Fruit fly (Drosophila melanogaster): ENCODE results near the gene daed.

Gene daed

DNA sequence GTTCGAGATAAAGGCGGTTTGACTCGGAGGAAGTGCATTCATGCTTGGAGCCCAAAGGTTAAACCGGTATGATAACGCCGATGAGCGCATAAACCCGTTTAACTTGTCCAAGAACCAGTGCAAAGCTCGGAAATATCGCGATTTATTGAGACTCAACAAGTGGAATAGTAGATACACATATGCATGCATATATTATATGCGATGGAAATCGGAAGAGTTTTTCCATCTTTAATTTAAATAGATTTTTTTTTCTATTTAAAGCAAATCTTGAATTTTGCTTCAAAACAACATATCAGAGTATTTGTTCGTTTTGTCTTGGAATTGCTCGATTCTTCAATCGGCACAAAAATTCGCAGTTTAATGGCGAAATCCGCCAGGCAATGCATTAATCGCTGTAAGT, 6.3 kb upstream of the daed start (continued):
- TF ChIP-seq Gug (GFP tag; IDR thresholded peaks at IDR 0.05) (no peak), Eip75B (GFP tag; optimal IDR thresholded peaks at IDR 0.05) (no peak), salr (GFP tag; optimal IDR thresholded peaks at IDR 0.05) (no peak), Sox14 (GFP tag; optimal IDR thresholded peaks at IDR 0.05) (no peak), Smox (GFP tag; optimal IDR thresholded peaks at IDR 0.05) (no peak), CG1621 (tag; optimal IDR thresholded peaks at IDR 0.05) (no peak), cyc (GFP tag; optimal IDR thresholded peaks at IDR 0.05) (no peak), pdm3 (GFP tag; optimal IDR thresholded peaks at IDR 0.05) (peak; percentile 10), Sox15 (GFP tag; optimal IDR thresholded peaks at IDR 0.05) (no peak), CG11902 (GFP tag; optimal IDR thresholded peaks at IDR 0.05) (no peak), Lpt (GFP tag; optimal IDR thresholded peaks at IDR 0.05) (no peak), Hr4 (GFP tag; optimal IDR thresholded peaks at IDR 0.05) (no peak)

DNA sequence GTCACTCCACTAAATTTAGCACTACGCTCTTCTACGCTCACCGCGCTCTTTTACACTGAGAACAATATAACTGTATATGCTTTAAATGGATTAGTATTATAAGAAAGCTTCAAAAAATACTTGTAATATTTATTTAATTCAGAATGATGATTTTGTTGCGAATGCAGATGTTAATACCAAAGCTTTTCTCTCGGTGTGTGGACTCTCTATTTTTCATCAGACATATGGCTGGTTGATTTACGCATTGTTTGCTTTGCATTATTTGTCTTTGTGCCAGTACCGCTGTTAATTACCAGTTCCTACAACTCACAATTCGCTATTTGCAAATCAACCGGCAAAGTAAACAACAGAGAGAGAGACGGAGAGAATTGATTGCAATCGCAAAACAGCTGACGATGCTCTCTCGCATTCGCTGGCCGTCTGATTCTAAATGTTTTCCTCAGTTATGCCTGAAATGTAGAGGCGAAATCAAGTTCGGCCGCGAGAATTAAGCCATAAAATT, 5.6 kb upstream of the daed start:
- TF ChIP-seq Smox (GFP tag; optimal IDR thresholded peaks at IDR 0.05) = peak; percentile 97
- TF ChIP-seq dsx (GFP tag; optimal IDR thresholded peaks at IDR 0.05; ENCODE audit: poor library complexity, severe bottlenecking) = peak; percentile 98
- TF ChIP-seq Blimp-1 (GFP tag; optimal IDR thresholded peaks at IDR 0.05) = peak; percentile 87
- TF ChIP-seq net (GFP tag; optimal IDR thresholded peaks at IDR 0.05) = peak; percentile 99
- peak; percentile 99 for TF ChIP-seq CG6792 (GFP tag; optimal IDR thresholded peaks at IDR 0.05)
- TF ChIP-seq Sox15 (GFP tag; optimal IDR thresholded peaks at IDR 0.05) = peak; percentile 95
- TF ChIP-seq CG9139 (GFP tag; optimal IDR thresholded peaks at IDR 0.05) = peak; percentile 97
- peak; percentile 98 for TF ChIP-seq acj6 (GFP tag; optimal IDR thresholded peaks at IDR 0.05)
- TF ChIP-seq Lpt (GFP tag; optimal IDR thresholded peaks at IDR 0.05) = peak; percentile 98
- peak; percentile 97 for TF ChIP-seq CG6276 (GFP tag; optimal IDR thresholded peaks at IDR 0.05)
- TF ChIP-seq Met (GFP tag; optimal IDR thresholded peaks at IDR 0.05) = peak; percentile 99
- TF ChIP-seq Hr38 (GFP tag; optimal IDR thresholded peaks at IDR 0.05) = peak; percentile 85
- peak; percentile 98 for TF ChIP-seq topi (GFP tag; optimal IDR thresholded peaks at IDR 0.05)
- peak; percentile 99 for TF ChIP-seq Eip75B (GFP tag; optimal IDR thresholded peaks at IDR 0.05)
- peak; percentile 85 for TF ChIP-seq CG6854 (GFP tag; optimal IDR thresholded peaks at IDR 0.05)
- TF ChIP-seq Hr4 (GFP tag; optimal IDR thresholded peaks at IDR 0.05) = peak; percentile 100
- peak; percentile 99 for TF ChIP-seq spab (GFP tag; optimal IDR thresholded peaks at IDR 0.05)
- TF ChIP-seq Eip93F (GFP tag; optimal IDR thresholded peaks at IDR 0.05) = peak; percentile 95
- peak; percentile 100 for TF ChIP-seq CG6163 (GFP tag; IDR thresholded peaks at IDR 0.05)
- peak; percentile 99 for TF ChIP-seq CG8632 (GFP tag; optimal IDR thresholded peaks at IDR 0.05)
- peak; percentile 98 for TF ChIP-seq CG7368 (GFP tag; optimal IDR thresholded peaks at IDR 0.05)
- TF ChIP-seq CG31627 (GFP tag; optimal IDR thresholded peaks at IDR 0.05) = peak; percentile 97
- peak; percentile 99 for TF ChIP-seq pdm3 (GFP tag; optimal IDR thresholded peaks at IDR 0.05)
- peak; percentile 98 for TF ChIP-seq CG3032 (tag; optimal IDR thresholded peaks at IDR 0.05)
- TF ChIP-seq fd85E (GFP tag; optimal IDR thresholded peaks at IDR 0.05) = peak; percentile 94
- peak; percentile 99 for TF ChIP-seq esn (GFP tag; optimal IDR thresholded peaks at IDR 0.05)
- TF ChIP-seq Gug (GFP tag; IDR thresholded peaks at IDR 0.05) = peak; percentile 99
- TF ChIP-seq CG11294 (GFP tag; IDR thresholded peaks at IDR 0.05) = peak; percentile 99
- peak; percentile 98 for TF ChIP-seq svp (GFP tag)
- peak; percentile 95 for TF ChIP-seq CG11902 (GFP tag; optimal IDR thresholded peaks at IDR 0.05)
- peak; percentile 96 for TF ChIP-seq CG4318 (GFP tag; optimal IDR thresholded peaks at IDR 0.05)
- peak; percentile 99 for TF ChIP-seq CG3919 (GFP tag; optimal IDR thresholded peaks at IDR 0.05)
- TF ChIP-seq lz (GFP tag; optimal IDR thresholded peaks at IDR 0.05) = peak; percentile 98
- peak; percentile 99 for TF ChIP-seq Sox14 (GFP tag; optimal IDR thresholded peaks at IDR 0.05)
- peak; percentile 100 for TF ChIP-seq Eip78C (GFP tag)
- TF ChIP-seq CG11762 (GFP tag; optimal IDR thresholded peaks at IDR 0.05; ENCODE audit: insufficient read depth) = peak; percentile 97
- peak; percentile 99 for TF ChIP-seq CG10669 (GFP tag; optimal IDR thresholded peaks at IDR 0.05)
- peak; percentile 97 for TF ChIP-seq cyc (GFP tag; optimal IDR thresholded peaks at IDR 0.05)
- peak; percentile 98 for TF ChIP-seq CG8319 (GFP tag; optimal IDR thresholded peaks at IDR 0.05)
- peak; percentile 96 for TF ChIP-seq dac (GFP tag; optimal IDR thresholded peaks at IDR 0.05)
- TF ChIP-seq eg (GFP tag; IDR thresholded peaks at IDR 0.05) = peak; percentile 100
- peak; percentile 98 for TF ChIP-seq CG6808 (GFP tag; optimal IDR thresholded peaks at IDR 0.05)
- TF ChIP-seq vri (GFP tag; optimal IDR thresholded peaks at IDR 0.05) = peak; percentile 99
- TF ChIP-seq CG10631 (GFP tag; optimal IDR thresholded peaks at IDR 0.05) = peak; percentile 99
- peak; percentile 100 for TF ChIP-seq CG8119 (GFP tag; IDR thresholded peaks at IDR 0.05)
- peak; percentile 98 for TF ChIP-seq achi (GFP tag; optimal IDR thresholded peaks at IDR 0.05)
